Worm (Caenorhabditis elegans) whole organism, L3 larva: Measurements from ENCODE around the gene taf-6.1.
A peak's percentile ranks its signal among the peaks of the same experiment; 100 is the strongest.

Experiments
- R02D3.7 ChIP-seq: fragments of 150-350 bp; optimal IDR thresholded peaks from 2 replicates; lab custom pipeline; 2014; ENCODE audit warnings: missing biosample characterization, missing genetic modification characterization
- aly-2 ChIP-seq: fragments of 150-350 bp; optimal IDR thresholded peaks from 2 replicates; lab custom pipeline; 2014; ENCODE audit warnings: missing biosample characterization, missing genetic modification characterization
- ama-1 ChIP-seq: fragments of 150-350 bp; optimal IDR thresholded peaks from 2 replicates; lab custom pipeline; 2018
- ceh-16 ChIP-seq: sonication (generic microtip); optimal IDR thresholded peaks from 2 replicates; lab custom pipeline; 2017; ENCODE audit warnings: missing biosample characterization, missing genetic modification characterization
- ceh-82 ChIP-seq: fragments of 150-350 bp; optimal IDR thresholded peaks from 2 replicates; lab custom pipeline; 2014; ENCODE audit warnings: missing biosample characterization, missing genetic modification characterization
- ceh-9 ChIP-seq: sonication (generic microtip); optimal IDR thresholded peaks from 2 replicates; lab custom pipeline; 2018; ENCODE audit warnings: missing biosample characterization, missing genetic modification characterization
- egl-5 ChIP-seq: fragments of 150-350 bp; optimal IDR thresholded peaks from 2 replicates; lab custom pipeline; 2017; ENCODE audit warnings: missing biosample characterization, missing genetic modification reagents, missing genetic modification characterization, inconsistent platforms
- elt-1 ChIP-seq: fragments of 150-350 bp; optimal IDR thresholded peaks from 2 replicates; lab custom pipeline; 2014; ENCODE audit warnings: missing biosample characterization, missing genetic modification characterization
- elt-2 ChIP-seq: sonication (generic microtip); optimal IDR thresholded peaks from 2 replicates; lab custom pipeline; 2016; ENCODE audit warnings: missing genetic modification reagents, mild to moderate bottlenecking, missing genetic modification characterization, missing compliant biosample characterization
- elt-3 ChIP-seq, 3 experiments: fragments of 150-350 bp in 1 of 3; sonication (generic microtip) in 2 of 3; optimal IDR thresholded peaks; 2 replicates in 2 of 3; 4 replicates in 1 of 3; lab custom pipeline; 2014 to 2017; ENCODE audit warnings: missing biosample characterization in 3 of 3, missing genetic modification characterization in 3 of 3
- eor-1 ChIP-seq, 2 experiments: fragments of 150-350 bp; optimal IDR thresholded peaks; 2 replicates each; lab custom pipeline; 2014 to 2018; ENCODE audit warnings: missing biosample characterization in 2 of 2, missing genetic modification characterization in 2 of 2
- fkh-10 ChIP-seq: sonication (generic microtip); optimal IDR thresholded peaks from 2 replicates; lab custom pipeline; 2017; ENCODE audit warnings: missing biosample characterization, missing genetic modification reagents, missing genetic modification characterization
- fkh-2 ChIP-seq: fragments of 150-350 bp; optimal IDR thresholded peaks from 2 replicates; lab custom pipeline; 2014; ENCODE audit warnings: missing biosample characterization, missing genetic modification reagents, missing genetic modification characterization
- hmg-11 ChIP-seq: sonication (generic microtip); optimal IDR thresholded peaks from 2 replicates; lab custom pipeline; 2016; ENCODE audit warnings: missing genetic modification characterization, missing compliant biosample characterization
- jun-1 ChIP-seq: fragments of 150-350 bp; optimal IDR thresholded peaks from 2 replicates; lab custom pipeline; 2014; ENCODE audit warnings: missing biosample characterization, missing genetic modification reagents, missing genetic modification characterization
- lin-15B ChIP-seq: fragments of 150-350 bp; optimal IDR thresholded peaks from 2 replicates; lab custom pipeline; 2014; ENCODE audit warnings: missing biosample characterization, missing genetic modification characterization
- mdl-1 ChIP-seq: fragments of 150-350 bp; optimal IDR thresholded peaks from 2 replicates; lab custom pipeline; 2014; ENCODE audit warnings: missing biosample characterization, missing genetic modification characterization
- nfya-1 ChIP-seq: sonication (generic microtip); optimal IDR thresholded peaks from 2 replicates; lab custom pipeline; 2017; ENCODE audit warnings: missing genetic modification characterization, mild to moderate bottlenecking, missing compliant biosample characterization, antibody characterized with exemption, moderate library complexity; ENCODE audit not compliant: insufficient read depth
- nhr-12 ChIP-seq: fragments of 150-350 bp; optimal IDR thresholded peaks from 2 replicates; lab custom pipeline; 2014; ENCODE audit warnings: missing biosample characterization, missing genetic modification characterization
- nhr-23 ChIP-seq: fragments of 150-350 bp; optimal IDR thresholded peaks from 2 replicates; lab custom pipeline; 2014; ENCODE audit warnings: missing biosample characterization, missing genetic modification reagents, missing genetic modification characterization
- nhr-67 ChIP-seq: fragments of 150-350 bp; optimal IDR thresholded peaks from 2 replicates; lab custom pipeline; 2014; ENCODE audit warnings: missing biosample characterization, missing genetic modification characterization
- pha-4 ChIP-seq: fragments of 150-350 bp; optimal IDR thresholded peaks from 2 replicates; lab custom pipeline; 2014; ENCODE audit warnings: missing biosample characterization, missing genetic modification reagents, missing genetic modification characterization
- sea-2 ChIP-seq: fragments of 150-350 bp; sonication (generic microtip); optimal IDR thresholded peaks from 4 replicates; lab custom pipeline; 2014; ENCODE audit warnings: missing biosample characterization, missing genetic modification reagents, missing genetic modification characterization
- snpc-4 ChIP-seq: fragments of 150-350 bp; optimal IDR thresholded peaks from 2 replicates; lab custom pipeline; 2014; ENCODE audit warnings: missing biosample characterization, missing genetic modification characterization
- tbx-2 ChIP-seq: sonication (generic microtip); optimal IDR thresholded peaks from 2 replicates; lab custom pipeline; 2016; ENCODE audit warnings: mild to moderate bottlenecking, missing genetic modification characterization, missing compliant biosample characterization
- unc-39 ChIP-seq: sonication (generic microtip); optimal IDR thresholded peaks from 4 replicates; lab custom pipeline; 2017; ENCODE audit warnings: missing biosample characterization, missing genetic modification characterization
- unc-62 ChIP-seq: fragments of 150-350 bp; sonication (generic microtip); optimal IDR thresholded peaks from 4 replicates; lab custom pipeline; 2014; ENCODE audit warnings: missing biosample characterization, missing genetic modification reagents, missing genetic modification characterization
- zag-1 ChIP-seq: fragments of 150-350 bp; optimal IDR thresholded peaks from 2 replicates; lab custom pipeline; 2014; ENCODE audit warnings: missing biosample characterization, missing genetic modification characterization
- ztf-11 ChIP-seq: fragments of 150-350 bp; optimal IDR thresholded peaks from 2 replicates; lab custom pipeline; 2014; ENCODE audit warnings: missing biosample characterization, missing genetic modification characterization
- ztf-4 ChIP-seq: fragments of 150-350 bp; optimal IDR thresholded peaks from 2 replicates; lab custom pipeline; 2014; ENCODE audit warnings: missing biosample characterization, missing genetic modification characterization

The taf-6.1 gene

ce11 chrII:1104409-1104808 lies 23.4 kb upstream of the taf-6.1 start, which contains the start of gene T13B5.9:
Gene T13B5.9, minus strand, starts transcription at chrII:1104509.
- TF ChIP-seq egl-5 (no peak), jun-1 (tag; lab: Kevin White, UChicago) (no peak), elt-1 (tag; lab: Kevin White, UChicago) (no peak), ama-1 (lab: Kevin White, UChicago) (no peak), ceh-82 (tag; lab: Kevin White, UChicago) (no peak), R02D3.7 (tag; lab: Kevin White, UChicago) (no peak), eor-1 (tag; optimal IDR thresholded peaks at IDR 0.05; lab: Kevin White, UChicago) (no peak), ztf-4 (tag; lab: Kevin White, UChicago) (no peak), unc-62 (GFP tag; lab: Kevin White, UChicago) (no peak), tbx-2 (tag; lab: Kevin White, UChicago) (no peak)

- TF ChIP-seq fkh-2 (tag; lab: Kevin White, UChicago) (no peak), sea-2 (no peak), hmg-11 (tag; lab: Kevin White, UChicago) (no peak), nhr-23 (tag; lab: Kevin White, UChicago) (no peak), snpc-4 (tag; lab: Kevin White, UChicago) (no peak), nhr-12 (tag; lab: Kevin White, UChicago) (no peak), pha-4 (no peak), ceh-16 (no peak), unc-39 (tag; lab: Kevin White, UChicago) (no peak)
Observed at ce11 chrII:1105291-1105690, 22.5 kb upstream of the taf-6.1 start.

- TF ChIP-seq ceh-16 (no peak), jun-1 (tag; lab: Kevin White, UChicago) (no peak), aly-2 (tag; lab: Kevin White, UChicago) (no peak), nhr-23 (tag; lab: Kevin White, UChicago) (no peak), ztf-11 (tag; lab: Kevin White, UChicago) (no peak), egl-5 (no peak), nfya-1 (no peak), eor-1 (tag; optimal IDR thresholded peaks at IDR 0.05; lab: Kevin White, UChicago) (no peak), snpc-4 (tag; lab: Kevin White, UChicago) (no peak), ztf-4 (tag; lab: Kevin White, UChicago) (no peak), elt-1 (tag; lab: Kevin White, UChicago) (no peak), ceh-9 (tag; lab: Kevin White, UChicago) (no peak), nhr-67 (no peak), elt-2 (no peak), fkh-10 (GFP tag; lab: Kevin White, UChicago) (no peak), elt-3 (tag; optimal IDR thresholded peaks at IDR 0.05; lab: Kevin White, UChicago) (no peak), ceh-82 (tag; lab: Kevin White, UChicago) (no peak), mdl-1 (tag; lab: Kevin White, UChicago) (no peak), sea-2 (no peak)
Observed at ce11 chrII:1106914-1107597, 20.7 kb upstream of the taf-6.1 start, which contains the start of gene col-40. Gene col-40, minus strand, starts transcription at chrII:1106964.

ce11 chrII:1110901-1111300 lies 16.9 kb upstream of the taf-6.1 start, which contains the start of gene lips-11:
Gene lips-11, minus strand, starts transcription at chrII:1111001.
- TF ChIP-seq elt-2 (peak; percentile 19), zag-1 (tag; lab: Kevin White, UChicago) (no peak), aly-2 (tag; lab: Kevin White, UChicago) (no peak)

- TF ChIP-seq tbx-2 (tag; lab: Kevin White, UChicago) (no peak), egl-5 (no peak), lin-15B (no peak)
- TF ChIP-seq, all 47 proteins: peak for 0
Observed at ce11 chrII:1114133-1114532, 13.6 kb upstream of the taf-6.1 start, which contains the start of gene lips-12. Gene lips-12, minus strand, starts transcription at chrII:1114233.

ce11 chrII:1116521-1116920 lies 11.3 kb upstream of the taf-6.1 start:
- TF ChIP-seq ztf-11 (tag; lab: Kevin White, UChicago) (no peak), snpc-4 (tag; lab: Kevin White, UChicago) (peak; percentile 9)
